Fruit fly (Drosophila melanogaster): ENCODE data around the gene CG13064.

- TF ChIP-seq CG8478 (optimal IDR thresholded peaks at IDR 0.05) (no peak), CTCF (optimal IDR thresholded peaks at IDR 0.05) (no peak)
Measured at dm6 chr3L:16286258-16286657, 6.1 kb downstream of the CG13064 start.
